Worm (Caenorhabditis elegans) whole organism, L2 larva: ENCODE measurements around the gene nhr-192.

Source experiments
- R02D3.7 ChIP-seq: fragments of 150-350 bp; optimal IDR thresholded peaks from 2 replicates; lab custom pipeline; 2014; ENCODE audit warnings: missing biosample characterization, missing genetic modification characterization
- aly-2 ChIP-seq: fragments of 150-350 bp; optimal IDR thresholded peaks from 2 replicates; lab custom pipeline; 2014; ENCODE audit warnings: missing biosample characterization, missing genetic modification characterization
- fos-1 ChIP-seq: fragments of 150-350 bp; optimal IDR thresholded peaks from 2 replicates; lab custom pipeline; 2014; ENCODE audit warnings: missing biosample characterization, missing genetic modification characterization
- lin-39 ChIP-seq: fragments of 150-350 bp; optimal IDR thresholded peaks from 2 replicates; lab custom pipeline; 2014; ENCODE audit warnings: missing biosample characterization, missing genetic modification reagents, missing genetic modification characterization
- mab-5 ChIP-seq: fragments of 150-350 bp; optimal IDR thresholded peaks from 2 replicates; lab custom pipeline; 2014; ENCODE audit warnings: missing biosample characterization, missing genetic modification characterization
- mbf-1 ChIP-seq: sonication (generic microtip); optimal IDR thresholded peaks from 2 replicates; lab custom pipeline; 2017; ENCODE audit warnings: missing biosample characterization, missing genetic modification characterization
- nhr-77 ChIP-seq: fragments of 150-350 bp; optimal IDR thresholded peaks from 2 replicates; lab custom pipeline; 2014; ENCODE audit warnings: missing biosample characterization, missing genetic modification characterization
- ztf-11 ChIP-seq: sonication (generic microtip); optimal IDR thresholded peaks from 2 replicates; lab custom pipeline; 2017; ENCODE audit warnings: missing biosample characterization, missing genetic modification characterization

- no peak for TF ChIP-seq R02D3.7
- TF ChIP-seq lin-39 (tag; lab: Kevin White, UChicago): no peak
- no peak for TF ChIP-seq fos-1 (tag; lab: Kevin White, UChicago)
- TF ChIP-seq mab-5 (tag; lab: Kevin White, UChicago): no peak
- no peak for TF ChIP-seq mbf-1 (tag; lab: Kevin White, UChicago)
- no peak for TF ChIP-seq aly-2 (tag; lab: Kevin White, UChicago)
- TF ChIP-seq ztf-11 (tag; lab: Kevin White, UChicago): no peak
- no peak for TF ChIP-seq nhr-77 (tag; lab: Kevin White, UChicago)
Observed at ce11 chrV:10083999-10084468, 13.6 kb upstream of the nhr-192 start, which contains the start of gene nhr-12.
